Fruit fly (Drosophila melanogaster) whole organism, prepupa: ENCODE data around the gene Myo61F.

ENCODE experiments used
- CG10669 ChIP-seq: fragments of 200-800 bp; sonication (Bioruptor generic); optimal IDR thresholded peaks from 3 replicates; lab custom pipeline; 2018; ENCODE audit warnings: missing biosample characterization, mild to moderate bottlenecking, missing genetic modification characterization, moderate library complexity
- CG16779 ChIP-seq: fragments of 200-800 bp; sonication (Bioruptor generic); optimal IDR thresholded peaks from 3 replicates; lab custom pipeline; 2017; ENCODE audit warnings: missing biosample characterization, mild to moderate bottlenecking, missing genetic modification characterization
- achi ChIP-seq: fragments of 200-800 bp; sonication (Bioruptor generic); optimal IDR thresholded peaks from 3 replicates; lab custom pipeline; 2016; ENCODE audit warnings: missing biosample characterization, missing genetic modification characterization
- esn ChIP-seq: fragments of 200-800 bp; sonication (Bioruptor generic); optimal IDR thresholded peaks from 2 replicates; lab custom pipeline; 2016; ENCODE audit warnings: missing biosample characterization, mild to moderate bottlenecking, missing genetic modification characterization, moderate library complexity

DNA sequence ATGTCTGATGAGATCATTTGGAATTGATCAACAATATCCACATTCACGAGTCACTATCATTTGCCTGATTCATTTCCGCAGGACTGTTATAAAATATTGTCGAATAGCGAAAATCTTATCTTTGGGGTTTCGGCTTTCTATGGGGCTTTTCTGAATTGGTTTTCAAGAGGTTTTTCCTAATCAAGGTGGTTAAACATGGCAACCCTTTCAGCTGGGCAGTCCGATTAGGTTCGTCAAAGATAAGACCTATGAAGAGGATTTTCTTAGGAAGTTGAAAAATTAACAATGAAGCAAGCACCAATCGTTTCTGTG is 7.3 kb downstream of the Myo61F start:
- TF ChIP-seq achi (GFP tag; lab: Kevin White, UChicago) (no peak), CG16779 (no peak), esn (no peak), CG10669 (GFP tag; lab: Kevin White, UChicago) (no peak)
